Fruit fly (Drosophila melanogaster) Kc167 (cell line): ENCODE results near the gene CG34316.

Experiments used
- Myc ChIP-seq: fragments of >200 bp; optimal IDR thresholded peaks from 2 replicates; lab custom pipeline; 2017; ENCODE audit warnings: missing external identifiers
- psq ChIP-seq: fragments of >200 bp; optimal IDR thresholded peaks from 2 replicates; lab custom pipeline; 2017; ENCODE audit warnings: missing external identifiers

dm6 chr3R:15265406-15266040, 35.1 kb downstream of the CG34316 start, which contains the start of gene ATPsynO:
- TF ChIP-seq psq = no peak
- no peak for TF ChIP-seq Myc (lab: Kevin White, UChicago)
